Worm (Caenorhabditis elegans) whole organism, L4/young adult: ENCODE results near the gene nhr-129.

ENCODE experiments used
- W03F9.2 ChIP-seq: fragments of 150-350 bp; optimal IDR thresholded peaks from 2 replicates; lab custom pipeline; 2014; ENCODE audit warnings: missing biosample characterization, missing genetic modification characterization
- dao-5 ChIP-seq: sonication (generic microtip); optimal IDR thresholded peaks from 2 replicates; lab custom pipeline; 2016; ENCODE audit warnings: missing genotype, missing genetic modification characterization, moderate library complexity, missing compliant biosample characterization
- him-1 ChIP-seq: sonication (generic microtip); optimal IDR thresholded peaks from 2 replicates; lab custom pipeline; 2016; ENCODE audit warnings: missing genotype, missing genetic modification reagents, missing genetic modification characterization, missing compliant biosample characterization

Gene nhr-129

DNA sequence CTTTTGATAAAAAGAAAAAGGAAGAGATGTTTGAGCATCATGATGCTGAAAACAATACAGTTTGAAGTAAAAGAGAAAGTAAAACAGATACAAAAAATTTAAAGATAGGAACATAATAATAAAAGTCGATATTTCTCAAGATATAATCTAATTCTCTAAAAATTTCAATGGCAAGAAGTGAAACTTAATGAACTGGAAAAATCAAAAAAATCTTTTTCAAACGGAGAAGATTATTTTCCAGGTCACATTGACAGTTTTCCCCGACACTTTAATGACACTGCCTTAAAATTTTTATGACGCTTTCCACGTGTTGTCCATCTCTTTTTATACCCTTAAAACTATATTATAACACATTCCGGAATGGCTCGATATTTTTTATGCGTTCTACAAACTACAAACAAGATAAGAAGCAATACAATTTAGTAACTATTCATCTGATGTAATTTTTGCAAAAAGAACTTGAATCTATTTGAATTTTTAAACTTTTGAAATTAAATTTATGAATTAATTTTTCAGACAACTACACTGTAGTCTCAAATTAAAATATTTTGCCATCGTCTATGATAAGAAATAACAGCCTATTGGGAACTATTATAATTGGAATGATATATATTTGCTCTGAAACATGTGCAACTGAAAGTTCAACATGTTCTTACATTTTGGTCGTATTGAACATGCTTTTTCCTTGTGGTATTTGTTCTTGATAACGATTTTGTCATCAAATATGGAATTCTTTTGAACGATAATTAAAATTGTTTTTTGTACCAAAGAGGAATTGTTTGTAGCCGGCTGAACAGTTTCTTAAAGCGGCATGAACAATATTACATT lies 5.7 kb downstream of the nhr-129 start, which contains the start of gene C50B6.7:
TSS of gene C50B6.7 (minus strand) at position 51 of the 828 bp plus-strand sequence.
- TF ChIP-seq dao-5 (tag; lab: Kevin White, UChicago) (no peak), him-1 (tag; lab: Kevin White, UChicago) (no peak), W03F9.2 (tag; lab: Kevin White, UChicago) (no peak)

DNA sequence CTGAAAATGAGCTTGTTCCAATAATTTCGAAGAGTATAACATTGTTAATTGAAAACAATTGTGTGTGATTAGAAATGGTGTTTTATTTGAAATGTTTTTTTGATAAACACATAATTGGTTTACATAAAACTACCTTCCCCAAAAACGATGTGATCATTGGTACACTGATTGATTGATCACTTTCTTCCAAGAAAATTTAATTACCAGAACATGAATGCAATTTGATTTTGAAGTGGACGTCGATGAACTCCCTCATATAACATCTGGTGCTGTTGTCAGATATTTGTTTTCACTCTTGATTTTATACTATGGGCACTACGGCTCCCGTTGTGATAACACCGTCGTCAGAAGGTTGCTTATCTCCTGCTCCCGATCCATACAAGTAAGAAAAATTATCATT lies 10.1 kb downstream of the nhr-129 start, which contains the start of gene srh-15:
TSS of gene srh-15 (plus strand) at position 301 of the 400 bp plus-strand sequence.
- TF ChIP-seq dao-5 (tag; lab: Kevin White, UChicago) (no peak), W03F9.2 (tag; lab: Kevin White, UChicago) (no peak), him-1 (tag; lab: Kevin White, UChicago) (no peak)

DNA sequence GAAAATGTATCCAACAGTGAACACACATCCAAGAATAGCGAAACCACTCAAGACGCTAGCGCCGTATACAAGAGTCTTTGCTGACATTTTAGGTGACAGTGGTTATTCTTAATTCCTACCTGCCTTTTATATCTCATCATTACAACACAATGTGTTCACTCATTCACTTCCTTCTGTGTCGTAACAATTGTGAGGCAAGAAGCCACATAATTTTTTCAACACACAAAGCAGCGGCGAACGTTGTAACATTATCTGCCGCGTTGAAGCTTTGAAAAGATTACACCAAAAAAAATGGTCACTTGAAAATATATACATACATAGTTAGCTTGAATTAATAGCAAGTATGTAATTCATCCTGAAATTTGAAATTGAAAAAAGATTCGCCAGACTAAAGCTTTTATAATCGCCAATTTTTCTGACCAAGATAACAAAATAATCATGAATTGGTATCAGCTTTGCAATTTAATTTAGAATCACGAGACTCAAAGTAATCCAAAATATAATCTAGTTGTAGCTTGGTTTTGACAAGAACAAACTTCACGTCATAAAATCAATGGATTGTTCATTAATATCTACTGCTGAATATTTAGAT lies 12.8 kb downstream of the nhr-129 start, which contains the start of the genes col-161 and srh-18:
TSS of gene col-161 (minus strand) at position 101 of the 592 bp plus-strand sequence.
TSS of gene srh-18 (plus strand) at position 542 of the 592 bp plus-strand sequence.
- TF ChIP-seq him-1 (tag; lab: Kevin White, UChicago) = no peak
- no peak for TF ChIP-seq W03F9.2 (tag; lab: Kevin White, UChicago)
- TF ChIP-seq dao-5 (tag; lab: Kevin White, UChicago) = no peak

DNA sequence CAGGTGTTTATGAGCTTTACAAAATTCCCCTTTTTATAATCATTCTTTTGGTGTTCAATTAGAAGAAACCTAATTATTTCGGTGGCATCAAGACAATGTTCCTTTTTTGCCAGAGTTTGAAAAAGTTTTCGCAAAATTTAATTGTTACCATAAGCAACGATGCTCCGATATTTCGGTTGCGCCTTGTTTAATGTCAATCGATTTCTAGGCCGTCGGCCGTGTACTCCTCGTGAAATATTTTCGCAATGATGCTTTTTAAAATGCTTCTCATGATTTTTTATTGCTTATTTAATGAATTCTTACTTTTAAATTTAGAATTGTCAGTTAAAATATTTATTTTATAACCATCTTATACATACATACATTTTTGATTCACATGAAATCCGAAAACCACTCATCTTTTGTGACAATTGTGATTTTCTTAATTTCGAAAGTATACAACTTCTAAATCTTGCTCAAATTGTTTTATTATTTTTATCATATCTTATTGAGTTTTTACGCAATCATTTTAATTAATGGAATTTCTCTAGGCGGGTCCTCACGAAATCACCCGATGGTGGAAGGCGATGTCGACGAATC lies 17.7 kb downstream of the nhr-129 start, which contains the start of gene C50B6.3:
TSS of gene C50B6.3 (plus strand) at position 529 of the 579 bp plus-strand sequence.
- TF ChIP-seq W03F9.2 (tag; lab: Kevin White, UChicago) = peak; percentile 78
- no peak for TF ChIP-seq him-1 (tag; lab: Kevin White, UChicago)
- no peak for TF ChIP-seq dao-5 (tag; lab: Kevin White, UChicago)

DNA sequence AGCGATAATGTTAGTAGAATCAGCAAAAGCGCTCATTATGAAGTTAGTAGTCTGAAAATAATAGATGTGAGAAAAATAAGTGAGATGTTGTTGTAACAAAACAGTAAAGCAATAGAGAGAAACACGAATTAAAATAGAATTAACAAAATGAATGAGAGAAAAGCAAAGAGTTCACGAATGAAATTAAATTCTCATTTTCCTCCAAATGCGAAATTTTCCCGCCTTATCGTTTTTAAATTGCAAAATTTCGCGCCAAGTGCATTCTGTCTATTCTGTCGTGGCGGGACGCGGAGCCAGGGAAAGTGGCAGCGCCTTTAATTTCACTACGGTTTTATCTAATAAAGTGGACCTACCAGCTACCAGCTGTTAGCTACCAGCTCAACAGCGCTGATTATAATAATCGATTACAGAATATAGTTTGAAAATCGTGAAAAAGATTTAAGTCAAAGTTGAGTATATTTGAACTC lies 18.6 kb downstream of the nhr-129 start, which contains the start of gene nasp-2:
TSS of gene nasp-2 (minus strand) at position 51 of the 467 bp plus-strand sequence.
- peak; percentile 52 for TF ChIP-seq W03F9.2 (tag; lab: Kevin White, UChicago)
- no peak for TF ChIP-seq dao-5 (tag; lab: Kevin White, UChicago)

DNA sequence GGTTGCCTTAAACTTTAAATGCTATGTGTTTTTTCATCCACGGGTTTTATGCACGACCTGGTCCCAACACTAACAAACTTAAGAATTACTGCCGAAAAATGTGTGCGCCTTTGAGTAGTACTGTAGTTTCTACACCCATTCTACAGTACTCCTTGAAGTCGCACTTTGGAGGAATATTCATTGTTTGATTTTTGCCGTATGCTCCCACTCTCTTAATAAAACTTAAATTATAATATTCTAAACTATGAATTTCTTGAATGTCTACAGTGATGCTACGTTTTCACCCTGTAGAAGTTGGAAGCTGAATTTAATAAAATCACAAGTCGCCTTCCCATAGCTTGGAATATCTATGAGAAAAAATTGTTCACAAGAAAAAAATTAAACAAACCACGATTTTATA lies 21.0 kb downstream of the nhr-129 start:
- TF ChIP-seq dao-5 (tag; lab: Kevin White, UChicago) (no peak), W03F9.2 (tag; lab: Kevin White, UChicago) (no peak), him-1 (tag; lab: Kevin White, UChicago) (no peak)

DNA sequence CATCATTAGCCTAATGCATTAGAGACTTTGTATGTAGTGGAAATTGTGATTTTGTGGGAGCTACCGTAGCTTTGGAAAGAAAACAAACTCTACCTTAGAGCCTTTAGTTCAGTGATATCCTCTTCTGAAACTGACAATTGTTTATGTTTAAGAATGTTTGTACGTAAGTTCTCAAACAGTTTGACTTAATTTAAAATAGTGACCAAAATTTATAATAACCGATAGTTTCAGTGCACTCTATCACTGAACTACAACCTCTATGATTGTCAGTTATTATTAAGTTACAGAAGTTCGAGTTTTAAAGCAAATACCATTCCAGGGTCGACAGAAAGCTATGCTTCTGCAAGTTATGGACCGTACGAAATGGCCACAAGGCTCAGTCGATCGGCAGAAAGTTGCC lies 22.2 kb downstream of the nhr-129 start, which contains the start of gene C50B6.1:
TSS of gene C50B6.1 (plus strand) at position 301 of the 400 bp plus-strand sequence.
- TF ChIP-seq W03F9.2 (tag; lab: Kevin White, UChicago) (no peak), him-1 (tag; lab: Kevin White, UChicago) (no peak), dao-5 (tag; lab: Kevin White, UChicago) (no peak)

DNA sequence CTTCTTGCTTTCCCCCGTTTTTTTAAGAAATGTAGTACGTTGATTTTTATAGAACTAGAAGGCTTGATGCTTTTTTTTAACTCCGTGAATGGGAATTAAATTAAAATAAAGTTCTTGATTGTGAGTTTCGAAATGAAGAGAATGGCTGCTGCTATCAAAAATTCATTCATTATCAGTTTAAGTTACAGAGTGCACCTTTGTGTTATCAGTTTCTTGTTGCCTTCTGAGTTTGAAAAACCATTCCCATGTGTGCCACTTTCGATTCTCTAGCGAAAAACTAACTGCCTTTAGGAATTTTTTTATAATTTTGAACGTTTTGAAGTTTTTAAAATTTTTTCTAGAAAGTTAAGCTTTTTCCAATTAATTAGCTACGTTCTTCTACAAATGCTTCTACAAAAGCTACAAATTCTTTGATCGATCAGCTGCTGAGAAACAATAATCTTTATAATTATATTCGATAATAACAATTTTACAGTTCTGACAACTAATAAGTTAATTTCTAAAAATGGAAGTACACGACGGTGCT lies 26.1 kb downstream of the nhr-129 start, which contains the start of gene C26E1.2:
TSS of gene C26E1.2 (plus strand) at position 476 of the 526 bp plus-strand sequence.
- TF ChIP-seq W03F9.2 (tag; lab: Kevin White, UChicago) (no peak), him-1 (tag; lab: Kevin White, UChicago) (no peak)

DNA sequence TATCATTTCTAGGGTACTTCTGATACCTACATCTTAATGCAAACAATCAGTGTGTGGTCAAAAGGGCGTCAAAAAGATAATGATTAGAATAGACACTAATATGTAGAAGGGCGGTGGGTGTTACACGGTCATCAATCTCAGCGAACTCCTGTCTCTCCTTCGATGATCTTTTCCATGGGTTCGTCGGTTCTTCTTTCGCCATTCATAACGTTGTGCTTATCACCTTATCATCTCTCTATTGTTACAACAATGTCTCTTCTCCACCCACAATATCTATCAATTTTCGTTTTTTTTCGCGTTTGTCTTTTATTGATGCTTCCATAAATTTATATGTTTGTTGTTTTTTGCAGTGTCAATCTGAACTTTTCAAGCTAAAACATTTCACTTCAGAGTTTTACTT lies 29.4 kb downstream of the nhr-129 start, which contains the start of gene ceh-79:
TSS of gene ceh-79 (plus strand) at position 391 of the 400 bp plus-strand sequence.
- no peak for TF ChIP-seq him-1 (tag; lab: Kevin White, UChicago)
- no peak for TF ChIP-seq W03F9.2 (tag; lab: Kevin White, UChicago)
- TF ChIP-seq dao-5 (tag; lab: Kevin White, UChicago) = no peak

DNA sequence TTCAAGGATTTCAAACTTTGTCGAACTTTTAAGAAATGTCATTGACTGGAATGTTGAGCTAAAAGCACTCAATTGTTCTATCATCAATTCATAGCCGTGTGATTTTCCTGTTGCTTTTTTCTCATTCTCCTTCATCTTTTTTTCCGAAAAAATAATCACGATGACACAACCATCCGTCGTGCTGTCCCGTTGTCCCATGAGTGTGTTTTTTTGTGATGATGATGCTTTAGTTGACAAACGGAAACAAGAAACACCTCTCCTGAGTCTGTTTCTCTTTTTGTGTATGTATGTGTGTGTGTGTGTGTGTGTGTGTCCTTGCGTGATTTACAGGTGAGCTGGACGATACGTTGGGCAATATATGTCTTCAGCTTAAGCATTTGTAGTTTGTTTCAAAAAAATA lies 30.3 kb downstream of the nhr-129 start:
- no peak for TF ChIP-seq him-1 (tag; lab: Kevin White, UChicago)

DNA sequence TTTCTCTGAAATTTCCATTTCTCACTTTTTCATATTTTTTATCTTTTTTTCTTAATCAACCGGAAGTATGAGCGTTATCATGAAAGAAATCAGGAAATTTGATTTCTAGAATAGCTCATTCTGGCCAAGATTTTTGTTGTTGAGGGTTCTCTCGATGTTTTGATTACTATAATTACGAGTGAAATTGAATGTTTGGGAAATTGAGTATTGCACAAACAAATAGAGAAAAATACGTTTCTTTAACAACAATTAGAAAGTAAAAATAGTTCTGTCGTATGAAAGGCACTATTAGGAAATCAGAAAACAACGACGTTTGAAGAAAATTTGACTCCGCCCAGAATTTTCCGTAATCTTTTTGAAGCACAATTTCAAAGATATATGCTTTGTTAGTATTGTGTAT lies 31.4 kb downstream of the nhr-129 start:
- TF ChIP-seq dao-5 (tag; lab: Kevin White, UChicago) (no peak), him-1 (tag; lab: Kevin White, UChicago) (no peak), W03F9.2 (tag; lab: Kevin White, UChicago) (no peak)

DNA sequence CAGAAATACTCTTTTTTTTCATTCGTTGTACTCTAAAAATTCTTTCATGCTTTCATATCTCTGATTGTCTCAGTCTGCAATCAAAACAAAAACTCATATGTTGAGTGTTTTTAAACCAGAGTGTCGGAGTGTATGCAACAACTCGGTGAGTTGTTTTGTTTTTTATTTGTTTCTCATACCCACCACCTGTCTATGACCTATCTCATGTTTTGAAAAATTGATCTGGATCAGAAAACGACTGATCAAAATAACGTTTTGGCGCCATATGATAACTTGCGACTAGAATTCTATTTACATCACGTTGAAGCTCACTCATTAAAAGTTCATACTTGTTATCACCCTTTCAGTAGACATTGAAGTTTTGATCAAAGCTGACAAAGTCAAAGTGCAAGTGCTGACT lies 32.1 kb downstream of the nhr-129 start:
- TF ChIP-seq W03F9.2 (tag; lab: Kevin White, UChicago) (no peak), him-1 (tag; lab: Kevin White, UChicago) (no peak), dao-5 (tag; lab: Kevin White, UChicago) (no peak)
